Worm (Caenorhabditis elegans): ENCODE results near the gene ubc-13.

DNA sequence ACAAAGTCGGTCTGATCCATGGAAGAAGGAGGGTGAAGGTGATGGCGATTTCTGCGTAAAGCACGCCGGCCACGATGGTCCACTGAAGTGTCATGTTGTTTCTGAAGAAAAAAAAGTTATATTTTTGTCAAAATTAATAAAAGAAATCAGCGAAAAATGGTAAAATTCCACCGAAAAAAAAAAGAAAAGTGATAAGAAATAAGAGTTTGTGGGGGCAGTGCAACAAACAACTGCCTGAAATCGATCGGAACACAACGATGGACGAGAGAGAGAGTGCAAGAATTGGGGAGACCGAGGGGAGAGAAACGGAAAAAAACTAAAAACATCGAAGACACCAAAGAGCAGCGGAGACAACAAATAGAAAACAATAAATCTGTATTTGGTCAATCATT lies 33.1 kb downstream of the ubc-13 start, which contains the start of gene Y54G2A.18:
- TF ChIP-seq unc-62 (GFP tag; optimal IDR thresholded peaks at IDR 0.05), result no peak
- TF ChIP-seq madf-8 (GFP tag; conservative IDR thresholded peaks at IDR 0.05), result no peak
- TF ChIP-seq ztf-3 (GFP tag; optimal IDR thresholded peaks at IDR 0.05), result no peak
- TF ChIP-seq rcor-1 (GFP tag; IDR thresholded peaks at IDR 0.05), result no peak
- no peak for TF ChIP-seq nhr-120 (GFP tag; IDR thresholded peaks at IDR 0.05)
- no peak for TF ChIP-seq K12H6.12 (tag; optimal IDR thresholded peaks at IDR 0.05)
- TF ChIP-seq ceh-58 (GFP tag; IDR thresholded peaks at IDR 0.05), result no peak
- TF ChIP-seq mes-4 (tag; optimal IDR thresholded peaks at IDR 0.05), result no peak
- no peak for TF ChIP-seq snpc-1.3 (tag; optimal IDR thresholded peaks at IDR 0.05; ENCODE audit: insufficient read depth)
- no peak for TF ChIP-seq bed-1 (GFP tag; IDR thresholded peaks at IDR 0.05)
- no peak for TF ChIP-seq Y95B8A.8 (GFP tag; IDR thresholded peaks at IDR 0.05)
- TF ChIP-seq tlf-1 (GFP tag; optimal IDR thresholded peaks at IDR 0.05), result no peak
- TF ChIP-seq lag-1 (GFP tag; IDR thresholded peaks at IDR 0.05), result no peak
